Worm (Caenorhabditis elegans) whole organism, L4/young adult: ENCODE data around the gene cyp-13A5.

Experiments
- dao-5 ChIP-seq: sonication (generic microtip); optimal IDR thresholded peaks from 2 replicates; lab custom pipeline; 2016; ENCODE audit warnings: missing genotype, missing genetic modification characterization, moderate library complexity, missing compliant biosample characterization
- him-1 ChIP-seq: sonication (generic microtip); optimal IDR thresholded peaks from 2 replicates; lab custom pipeline; 2016; ENCODE audit warnings: missing genotype, missing genetic modification reagents, missing genetic modification characterization, missing compliant biosample characterization

DNA sequence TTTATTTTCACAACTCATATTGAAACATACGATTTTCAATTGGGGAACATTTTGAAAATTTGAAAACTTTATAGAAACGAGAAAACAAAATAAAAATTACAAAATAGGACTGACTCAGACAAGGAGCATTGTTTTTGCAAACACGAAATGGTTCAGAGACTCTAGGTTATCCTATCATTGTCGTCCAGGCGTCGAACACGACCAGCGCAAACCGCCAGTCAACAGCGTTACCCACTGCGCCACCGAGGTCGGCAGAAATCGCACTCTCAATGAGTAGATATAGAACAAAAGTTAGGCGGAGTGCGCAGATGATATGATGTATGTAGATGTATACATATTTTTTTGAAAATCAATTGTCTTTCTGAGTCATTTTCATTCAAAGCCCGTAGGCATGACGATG, 25.5 kb downstream of the cyp-13A5 start:
- peak; percentile 32 for TF ChIP-seq him-1 (tag; lab: Kevin White, UChicago)
- peak; percentile 6 for TF ChIP-seq dao-5 (tag; lab: Kevin White, UChicago)
